Worm (Caenorhabditis elegans): Measurements from ENCODE around the gene rnp-2.
"Not testable (repeated sequence)": the region's sequence is repeated elsewhere in the genome, so short reads cannot be mapped to it uniquely, and the experiment has no call there.

The rnp-2 gene

DNA sequence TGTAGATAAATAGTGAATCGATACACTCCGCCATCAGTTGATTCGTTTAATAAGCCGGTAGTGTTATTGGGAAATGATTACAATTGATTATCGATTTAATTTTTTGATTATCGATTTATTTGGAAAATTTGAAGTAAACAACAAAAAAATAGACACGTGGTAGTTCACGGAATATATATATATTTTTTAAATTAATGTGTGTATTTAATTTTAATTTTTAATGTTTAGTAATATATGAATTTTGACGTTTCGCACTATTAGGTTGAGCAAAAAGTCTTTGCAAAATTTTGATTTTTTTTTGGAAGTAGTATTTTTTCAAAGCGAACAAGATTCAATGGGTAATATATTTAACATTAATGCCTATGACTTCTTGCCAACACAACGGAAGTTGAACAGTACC, 28.9 kb upstream of the rnp-2 start, which contains the start of gene F49F1.12:
Gene F49F1.12, minus strand, starts transcription at position 101 of the 400 bp plus-strand sequence.
- TF ChIP-seq ceh-13 (GFP tag; optimal IDR thresholded peaks at IDR 0.05); pes-1 (GFP tag; IDR thresholded peaks at IDR 0.05); aly-1 (tag; optimal IDR thresholded peaks at IDR 0.05): not testable (repeated sequence)

ce11 chrIV:4144784-4145183, 27.1 kb upstream of the rnp-2 start, which contains the start of gene R07C12.3:
TSS of gene R07C12.3 (plus strand) at chrIV:4145084.
- TF ChIP-seq aly-1 (tag; optimal IDR thresholded peaks at IDR 0.05), result no peak
- TF ChIP-seq ceh-36 (tag; optimal IDR thresholded peaks at IDR 0.05), result no peak
- TF ChIP-seq sea-1 (GFP tag; conservative IDR thresholded peaks at IDR 0.05), result no peak
- TF ChIP-seq hnd-1 (tag; optimal IDR thresholded peaks at IDR 0.05), result no peak
- no peak for TF ChIP-seq ceh-13 (GFP tag; optimal IDR thresholded peaks at IDR 0.05)
- TF ChIP-seq pes-1 (GFP tag; IDR thresholded peaks at IDR 0.05), result no peak
- TF ChIP-seq B0310.2 (tag; optimal IDR thresholded peaks at IDR 0.05), result no peak
- TF ChIP-seq hmbx-1 (tag; optimal IDR thresholded peaks at IDR 0.05), result no peak
- TF ChIP-seq tbx-37 (GFP tag; conservative IDR thresholded peaks at IDR 0.05), result no peak
- TF ChIP-seq tbx-11 (GFP tag; IDR thresholded peaks at IDR 0.05), result no peak
- no peak for TF ChIP-seq F13C5.2 (tag; optimal IDR thresholded peaks at IDR 0.05)
- TF ChIP-seq scrt-1 (GFP tag; IDR thresholded peaks at IDR 0.05), result no peak

DNA sequence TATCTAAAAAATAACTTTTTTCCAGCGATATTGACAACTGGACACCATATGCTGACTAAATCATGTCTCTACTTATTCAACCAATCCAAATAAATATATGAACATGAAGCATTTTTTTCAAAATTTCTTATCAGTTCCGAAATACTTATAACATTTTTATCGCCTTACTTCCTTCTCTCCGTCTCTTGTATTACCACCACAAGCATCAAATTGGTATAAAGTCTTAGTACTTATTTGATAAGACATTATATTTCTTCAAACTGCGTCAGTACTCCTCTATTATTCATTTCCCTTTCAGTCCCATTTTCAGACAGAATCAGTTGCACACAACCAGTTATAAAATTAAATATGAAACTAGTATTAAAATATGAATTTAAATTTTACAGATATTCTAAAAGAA, 24.0 kb upstream of the rnp-2 start:
- TF ChIP-seq tbx-37 (GFP tag; conservative IDR thresholded peaks at IDR 0.05) (no peak), F13C5.2 (tag; optimal IDR thresholded peaks at IDR 0.05) (no peak), scrt-1 (GFP tag; IDR thresholded peaks at IDR 0.05) (no peak), pes-1 (GFP tag; IDR thresholded peaks at IDR 0.05) (no peak), tbx-11 (GFP tag; IDR thresholded peaks at IDR 0.05) (no peak), ceh-13 (GFP tag; optimal IDR thresholded peaks at IDR 0.05) (no peak), hmg-4 (GFP tag; optimal IDR thresholded peaks at IDR 0.05) (no peak), aly-1 (tag; optimal IDR thresholded peaks at IDR 0.05) (no peak), ets-7 (tag; optimal IDR thresholded peaks at IDR 0.05) (no peak), hnd-1 (tag; optimal IDR thresholded peaks at IDR 0.05) (no peak)

DNA sequence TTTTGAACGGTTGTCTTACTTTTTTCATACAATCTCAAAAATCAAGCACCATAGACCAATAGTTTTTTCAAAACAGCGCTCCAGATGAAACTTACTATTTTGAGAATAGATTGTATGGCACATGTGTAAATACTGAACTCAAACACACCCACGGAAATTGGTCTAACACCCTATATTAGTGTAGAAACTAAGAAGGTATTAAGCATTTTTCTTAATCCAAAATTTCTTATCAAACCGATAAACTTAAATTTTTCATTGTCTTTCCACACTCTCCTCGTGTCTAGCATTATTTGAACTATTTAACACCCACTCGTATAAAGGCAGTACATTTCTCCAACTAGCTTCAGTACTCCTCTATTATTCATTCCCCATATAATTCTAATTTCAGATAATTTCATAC, 21.7 kb upstream of the rnp-2 start:
- TF ChIP-seq scrt-1 (GFP tag; IDR thresholded peaks at IDR 0.05) (no peak), hmbx-1 (tag; optimal IDR thresholded peaks at IDR 0.05) (no peak), sea-1 (GFP tag; conservative IDR thresholded peaks at IDR 0.05) (no peak), B0310.2 (tag; optimal IDR thresholded peaks at IDR 0.05) (no peak), ceh-13 (GFP tag; optimal IDR thresholded peaks at IDR 0.05) (no peak), flt-1 (GFP tag; IDR thresholded peaks at IDR 0.05) (no peak), F13C5.2 (tag; optimal IDR thresholded peaks at IDR 0.05) (no peak), hnd-1 (tag; optimal IDR thresholded peaks at IDR 0.05) (no peak), ama-1 (optimal IDR thresholded peaks at IDR 0.05) (no peak), tbx-37 (GFP tag; conservative IDR thresholded peaks at IDR 0.05) (no peak), pes-1 (GFP tag; IDR thresholded peaks at IDR 0.05) (no peak), hmg-4 (GFP tag; optimal IDR thresholded peaks at IDR 0.05) (no peak), ceh-36 (tag; optimal IDR thresholded peaks at IDR 0.05) (no peak), tbx-11 (GFP tag; IDR thresholded peaks at IDR 0.05) (no peak), tra-4 (tag; optimal IDR thresholded peaks at IDR 0.05) (no peak), ets-7 (tag; optimal IDR thresholded peaks at IDR 0.05) (no peak), aly-1 (tag; optimal IDR thresholded peaks at IDR 0.05) (no peak)

DNA sequence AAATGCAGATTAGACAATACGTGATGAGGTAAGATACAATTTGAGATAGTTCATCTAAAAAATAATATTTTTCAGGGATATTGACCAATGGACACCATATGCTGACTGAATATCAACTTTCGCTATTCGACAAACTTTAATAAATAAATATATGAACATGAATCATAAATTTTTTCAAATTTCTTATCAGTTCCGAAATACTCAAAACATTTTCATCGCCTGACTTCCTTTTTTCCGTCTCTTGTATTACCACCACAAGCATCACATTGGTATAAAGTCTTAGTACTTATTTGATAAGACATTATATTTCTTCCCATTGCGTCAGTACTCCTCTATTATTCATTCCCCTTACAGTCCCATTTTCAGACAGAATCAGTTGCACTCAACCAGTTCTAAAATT, 19.7 kb upstream of the rnp-2 start, which contains the start of the genes K08D10.10 and R07C12.1:
Gene K08D10.10, plus strand, starts transcription at position 93 of the 400 bp plus-strand sequence.
Gene R07C12.1, plus strand, starts transcription at position 314 of the 400 bp plus-strand sequence.
- no peak for TF ChIP-seq hmg-4 (GFP tag; optimal IDR thresholded peaks at IDR 0.05)
- no peak for TF ChIP-seq ets-7 (tag; optimal IDR thresholded peaks at IDR 0.05)
- no peak for TF ChIP-seq ceh-36 (tag; optimal IDR thresholded peaks at IDR 0.05)
- no peak for TF ChIP-seq aly-1 (tag; optimal IDR thresholded peaks at IDR 0.05)
- TF ChIP-seq hmbx-1 (tag; optimal IDR thresholded peaks at IDR 0.05), result no peak
- TF ChIP-seq tra-4 (tag; optimal IDR thresholded peaks at IDR 0.05), result no peak

DNA sequence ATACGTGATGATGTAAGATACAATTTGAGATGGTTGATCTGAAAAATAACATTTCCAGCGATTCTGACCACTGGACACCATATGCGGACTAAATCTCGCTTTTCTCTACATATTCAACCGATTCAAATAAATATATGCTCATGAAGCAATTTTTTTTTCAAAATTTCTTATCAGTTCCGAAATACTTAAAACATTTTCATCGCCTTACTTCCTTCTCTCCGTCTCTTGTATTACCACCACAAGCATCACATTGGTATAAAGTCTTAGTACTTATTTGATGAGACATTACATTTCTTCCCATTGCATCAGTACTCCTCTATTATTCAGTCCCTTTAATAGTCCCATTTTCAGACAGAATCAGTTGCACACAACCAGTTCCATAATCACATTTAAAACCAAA, 17.2 kb upstream of the rnp-2 start, which contains the start of gene K08D10.14:
Gene K08D10.14, plus strand, starts transcription at position 301 of the 400 bp plus-strand sequence.
- no peak for TF ChIP-seq ets-7 (tag; optimal IDR thresholded peaks at IDR 0.05)
- no peak for TF ChIP-seq aly-1 (tag; optimal IDR thresholded peaks at IDR 0.05)
- TF ChIP-seq sea-1 (GFP tag; conservative IDR thresholded peaks at IDR 0.05), result no peak
- no peak for TF ChIP-seq ceh-36 (tag; optimal IDR thresholded peaks at IDR 0.05)
- TF ChIP-seq flt-1 (GFP tag; IDR thresholded peaks at IDR 0.05), result no peak
- no peak for TF ChIP-seq B0310.2 (tag; optimal IDR thresholded peaks at IDR 0.05)
- TF ChIP-seq pes-1 (GFP tag; IDR thresholded peaks at IDR 0.05), result no peak
- TF ChIP-seq hmg-4 (GFP tag; optimal IDR thresholded peaks at IDR 0.05), result no peak
- TF ChIP-seq tbx-11 (GFP tag; IDR thresholded peaks at IDR 0.05), result no peak
- TF ChIP-seq scrt-1 (GFP tag; IDR thresholded peaks at IDR 0.05), result no peak
- TF ChIP-seq ceh-13 (GFP tag; optimal IDR thresholded peaks at IDR 0.05), result no peak
- TF ChIP-seq ama-1 (optimal IDR thresholded peaks at IDR 0.05), result no peak
- TF ChIP-seq tbx-37 (GFP tag; conservative IDR thresholded peaks at IDR 0.05), result no peak
- TF ChIP-seq hnd-1 (tag; optimal IDR thresholded peaks at IDR 0.05), result no peak
- TF ChIP-seq F13C5.2 (tag; optimal IDR thresholded peaks at IDR 0.05), result no peak

DNA sequence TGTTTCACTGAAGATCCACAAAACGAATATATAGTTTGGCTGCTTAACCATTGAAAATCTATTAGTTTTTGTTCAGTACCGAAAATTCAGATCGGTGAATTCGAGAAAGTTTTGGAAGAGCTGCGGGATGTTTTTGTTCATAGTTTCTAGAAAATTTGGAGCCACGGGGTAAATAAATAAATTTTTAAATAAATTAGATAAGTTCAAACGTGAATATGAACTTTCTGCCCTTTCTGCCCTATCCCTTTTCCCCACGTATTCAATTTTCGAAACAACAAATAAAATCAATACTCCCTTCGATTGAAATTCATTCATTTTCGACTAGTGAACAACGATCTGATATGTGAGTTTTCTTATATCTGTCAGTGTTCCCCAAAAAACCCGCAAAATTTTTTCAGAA, 9.8 kb upstream of the rnp-2 start, which contains the start of gene scrm-5:
Gene scrm-5, plus strand, starts transcription at position 301 of the 400 bp plus-strand sequence.
- no peak for TF ChIP-seq B0310.2 (tag; optimal IDR thresholded peaks at IDR 0.05)
- no peak for TF ChIP-seq sea-1 (GFP tag; conservative IDR thresholded peaks at IDR 0.05)
- TF ChIP-seq hnd-1 (tag; optimal IDR thresholded peaks at IDR 0.05), result no peak
- TF ChIP-seq ceh-36 (tag; optimal IDR thresholded peaks at IDR 0.05), result no peak
- TF ChIP-seq pes-1 (GFP tag; IDR thresholded peaks at IDR 0.05), result no peak
- TF ChIP-seq tbx-37 (GFP tag; conservative IDR thresholded peaks at IDR 0.05), result no peak
- no peak for TF ChIP-seq tbx-11 (GFP tag; IDR thresholded peaks at IDR 0.05)
- no peak for TF ChIP-seq flt-1 (GFP tag; IDR thresholded peaks at IDR 0.05)
- no peak for TF ChIP-seq hmbx-1 (tag; optimal IDR thresholded peaks at IDR 0.05)
- no peak for TF ChIP-seq hmg-4 (GFP tag; optimal IDR thresholded peaks at IDR 0.05)
- TF ChIP-seq ceh-13 (GFP tag; optimal IDR thresholded peaks at IDR 0.05), result no peak
- no peak for TF ChIP-seq scrt-1 (GFP tag; IDR thresholded peaks at IDR 0.05)
- TF ChIP-seq F13C5.2 (tag; optimal IDR thresholded peaks at IDR 0.05), result no peak
- no peak for TF ChIP-seq ets-7 (tag; optimal IDR thresholded peaks at IDR 0.05)
- TF ChIP-seq tra-4 (tag; optimal IDR thresholded peaks at IDR 0.05), result no peak
- TF ChIP-seq ama-1 (optimal IDR thresholded peaks at IDR 0.05), result no peak
- TF ChIP-seq aly-1 (tag; optimal IDR thresholded peaks at IDR 0.05), result no peak

All from whole organism, early embryonic.